Worm (Caenorhabditis elegans): ENCODE data around the gene nas-25.

Gene nas-25

ce11 chrII:8787376-8787775, 38.5 kb upstream of the nas-25 start (continued):
- TF ChIP-seq ceh-9 (tag; optimal IDR thresholded peaks at IDR 0.05) (no peak), mml-1 (tag; optimal IDR thresholded peaks at IDR 0.05) (no peak), ama-1 (optimal IDR thresholded peaks at IDR 0.05) (peak; percentile 97), nhr-25 (tag; optimal IDR thresholded peaks at IDR 0.05) (peak; percentile 97), ZK546.5 (tag; optimal IDR thresholded peaks at IDR 0.05) (no peak), elt-1 (tag; optimal IDR thresholded peaks at IDR 0.05) (peak; percentile 69), ceh-16 (tag; optimal IDR thresholded peaks at IDR 0.05) (no peak), nhr-43 (tag; optimal IDR thresholded peaks at IDR 0.05; ENCODE audit: poor library complexity, severe bottlenecking) (peak; percentile 95)

ce11 chrII:8788752-8789151, 37.1 kb upstream of the nas-25 start:
- TF ChIP-seq mdl-1 (tag; optimal IDR thresholded peaks at IDR 0.05), result no peak
- peak; percentile 21 for TF ChIP-seq lsy-12 (tag; optimal IDR thresholded peaks at IDR 0.05)

- peak; percentile 94 for TF ChIP-seq ama-1 (optimal IDR thresholded peaks at IDR 0.05)
- TF ChIP-seq aly-2 (tag; optimal IDR thresholded peaks at IDR 0.05), result no peak
- peak; percentile 17 for TF ChIP-seq nhr-23 (tag; optimal IDR thresholded peaks at IDR 0.05)
- TF ChIP-seq tbx-2 (tag; optimal IDR thresholded peaks at IDR 0.05), result peak; percentile 52
- TF ChIP-seq nhr-77 (tag; optimal IDR thresholded peaks at IDR 0.05), result peak; percentile 17
- peak; percentile 48 for TF ChIP-seq elt-2 (tag; optimal IDR thresholded peaks at IDR 0.05)
- TF ChIP-seq egl-27 (tag; optimal IDR thresholded peaks at IDR 0.05), result no peak
- peak; percentile 70 for TF ChIP-seq lsy-12 (tag; optimal IDR thresholded peaks at IDR 0.05)
- TF ChIP-seq nhr-25 (tag; optimal IDR thresholded peaks at IDR 0.05), result peak; percentile 58
- peak; percentile 71 for TF ChIP-seq ztf-4 (tag; optimal IDR thresholded peaks at IDR 0.05)
- TF ChIP-seq nhr-43 (tag; optimal IDR thresholded peaks at IDR 0.05; ENCODE audit: poor library complexity, severe bottlenecking), result peak; percentile 87
- TF ChIP-seq pha-4 (tag; optimal IDR thresholded peaks at IDR 0.05), result peak; percentile 30
- peak; percentile 2 for TF ChIP-seq elt-1 (tag; optimal IDR thresholded peaks at IDR 0.05)
- no peak for TF ChIP-seq ZK546.5 (tag; optimal IDR thresholded peaks at IDR 0.05)
These were observed 35.9 kb upstream of the nas-25 start, which contains the start of gene F07H5.13 for ce11 chrII:8789828-8790558. F07H5.13 (plus strand) TSS chrII:8790557.

- no peak for TF ChIP-seq snpc-4 (tag; optimal IDR thresholded peaks at IDR 0.05)
- TF ChIP-seq aly-2 (tag; optimal IDR thresholded peaks at IDR 0.05), result no peak
These were observed 33.2 kb upstream of the nas-25 start, which contains the start of gene idpa-2 for ce11 chrII:8792640-8793039. idpa-2 (minus strand) TSS chrII:8792740.

ce11 chrII:8794072-8794471, 31.8 kb upstream of the nas-25 start, which contains the start of gene F07H5.7:
F07H5.7 (minus strand) TSS chrII:8794172.
- no peak for TF ChIP-seq fos-1 (tag; optimal IDR thresholded peaks at IDR 0.05)
- TF ChIP-seq nhr-23 (tag; optimal IDR thresholded peaks at IDR 0.05), result no peak
- TF ChIP-seq ztf-11 (tag; optimal IDR thresholded peaks at IDR 0.05), result no peak
- no peak for TF ChIP-seq daf-12 (tag; optimal IDR thresholded peaks at IDR 0.05)
- TF ChIP-seq ceh-16 (tag; optimal IDR thresholded peaks at IDR 0.05), result no peak

ce11 chrII:8795227-8795626, 30.6 kb upstream of the nas-25 start:
- TF ChIP-seq nhr-25 (tag; optimal IDR thresholded peaks at IDR 0.05) (no peak), unc-39 (tag; optimal IDR thresholded peaks at IDR 0.05) (no peak), fkh-2 (tag; optimal IDR thresholded peaks at IDR 0.05) (no peak), pqm-1 (tag; optimal IDR thresholded peaks at IDR 0.05) (no peak), snpc-4 (tag; optimal IDR thresholded peaks at IDR 0.05) (no peak), nhr-76 (tag; optimal IDR thresholded peaks at IDR 0.05) (no peak), unc-62 (GFP tag; optimal IDR thresholded peaks at IDR 0.05) (no peak), ztf-11 (tag; optimal IDR thresholded peaks at IDR 0.05) (no peak), mdl-1 (tag; optimal IDR thresholded peaks at IDR 0.05) (no peak), ceh-28 (tag; optimal IDR thresholded peaks at IDR 0.05) (no peak), egl-5 (tag; optimal IDR thresholded peaks at IDR 0.05) (no peak), nhr-23 (tag; optimal IDR thresholded peaks at IDR 0.05) (no peak), aly-2 (tag; optimal IDR thresholded peaks at IDR 0.05) (no peak), lsy-12 (tag; optimal IDR thresholded peaks at IDR 0.05) (no peak), fkh-10 (GFP tag; optimal IDR thresholded peaks at IDR 0.05) (no peak)
